Fruit fly (Drosophila melanogaster): Measurements from ENCODE around the gene CG42846.
A peak's percentile ranks its signal among the peaks of the same experiment; 100 is the strongest.

CG42846 gene

dm6 chr3L:224004-224951, 7.1 kb downstream of the CG42846 start (continued):
- no peak for TF ChIP-seq CG10366 (GFP tag; IDR thresholded peaks at IDR 0.05)
- no peak for TF ChIP-seq CG10274 (GFP tag; optimal IDR thresholded peaks at IDR 0.05)
- TF ChIP-seq CG12155 (GFP tag; optimal IDR thresholded peaks at IDR 0.05): no peak
- peak; percentile 76 for TF ChIP-seq ewg (GFP tag; optimal IDR thresholded peaks at IDR 0.05)
- peak; percentile 10 for TF ChIP-seq caup (GFP tag; optimal IDR thresholded peaks at IDR 0.05; ENCODE audit: severe bottlenecking)
- peak; percentile 57 for TF ChIP-seq Ssrp (tag; optimal IDR thresholded peaks at IDR 0.05)
- peak; percentile 1 for TF ChIP-seq CrebB (tag; optimal IDR thresholded peaks at IDR 0.05)
- TF ChIP-seq Opbp (GFP tag; IDR thresholded peaks at IDR 0.05; ENCODE audit: partially characterized antibody): peak; percentile 69
- no peak for TF ChIP-seq CG31388 (GFP tag; optimal IDR thresholded peaks at IDR 0.05)
- no peak for TF ChIP-seq Doc2 (GFP tag; IDR thresholded peaks at IDR 0.05)
- no peak for TF ChIP-seq crc (GFP tag; optimal IDR thresholded peaks at IDR 0.05)
- TF ChIP-seq Fer1 (GFP tag; optimal IDR thresholded peaks at IDR 0.05): no peak
- TF ChIP-seq CG34422 (GFP tag; IDR thresholded peaks at IDR 0.05): peak; percentile 76
- peak; percentile 97 for TF ChIP-seq phol (tag; optimal IDR thresholded peaks at IDR 0.05)
- no peak for TF ChIP-seq fd3F (GFP tag; optimal IDR thresholded peaks at IDR 0.05)
- TF ChIP-seq Gsc (GFP tag; IDR thresholded peaks at IDR 0.05): no peak
- TF ChIP-seq ranshi (GFP tag; IDR thresholded peaks at IDR 0.05): peak; percentile 63
- no peak for TF ChIP-seq dpn (GFP tag; optimal IDR thresholded peaks at IDR 0.05)
- TF ChIP-seq gro (GFP tag; optimal IDR thresholded peaks at IDR 0.05): peak; percentile 47
- no peak for TF ChIP-seq jing (GFP tag; optimal IDR thresholded peaks at IDR 0.05)
- peak; percentile 72; the same call in 1 of the 3 replicates for TF ChIP-seq CG6175 (GFP tag; IDR thresholded peaks at IDR 0.05)
- TF ChIP-seq E2f2 (GFP tag; IDR thresholded peaks at IDR 0.05): no peak; the same call in 1 of the 2 replicates
- no peak for TF ChIP-seq CG3065 (GFP tag; optimal IDR thresholded peaks at IDR 0.05)
- no peak for TF ChIP-seq CG10565 (GFP tag; optimal IDR thresholded peaks at IDR 0.05)
- no peak for TF ChIP-seq croc (GFP tag; conservative IDR thresholded peaks at IDR 0.05)
- no peak for TF ChIP-seq Spps (tag; optimal IDR thresholded peaks at IDR 0.05)
- TF ChIP-seq CG10959 (GFP tag; IDR thresholded peaks at IDR 0.05): peak; percentile 9; the same call in 1 of the 2 replicates
- TF ChIP-seq CG14667 (GFP tag; IDR thresholded peaks at IDR 0.05): no peak
- TF ChIP-seq CG42726 (GFP tag; IDR thresholded peaks at IDR 0.05; ENCODE audit: partially characterized antibody): peak; percentile 70
- TF ChIP-seq CG8924 (tag; optimal IDR thresholded peaks at IDR 0.05): peak; percentile 81
- TF ChIP-seq Med (GFP tag): peak; percentile 85
- no peak for TF ChIP-seq peb (GFP tag; IDR thresholded peaks at IDR 0.05)
- TF ChIP-seq CG4404 (GFP tag; IDR thresholded peaks at IDR 0.05): no peak
- TF ChIP-seq Pdp1 (GFP tag; optimal IDR thresholded peaks at IDR 0.05): peak in 1 of 2 experiments; percentile 18
- TF ChIP-seq CG10267 (tag; optimal IDR thresholded peaks at IDR 0.05): no peak
- no peak for TF ChIP-seq CG14860 (GFP tag; IDR thresholded peaks at IDR 0.05; ENCODE audit: partially characterized antibody)
- no peak for TF ChIP-seq CG31365 (tag; optimal IDR thresholded peaks at IDR 0.05)
- peak; percentile 20 for TF ChIP-seq CG3163 (GFP tag; optimal IDR thresholded peaks at IDR 0.05)
- no peak for TF ChIP-seq Camta (GFP tag; optimal IDR thresholded peaks at IDR 0.05)
- TF ChIP-seq Lhr (GFP tag; optimal IDR thresholded peaks at IDR 0.05): no peak
- no peak for TF ChIP-seq hbn (GFP tag; IDR thresholded peaks at IDR 0.05; ENCODE audit: partially characterized antibody)
- TF ChIP-seq CG6791 (GFP tag; IDR thresholded peaks at IDR 0.05; ENCODE audit: partially characterized antibody): peak; percentile 54; the same call in 2 of the 3 replicates
- peak; percentile 8 for TF ChIP-seq jumu (GFP tag; optimal IDR thresholded peaks at IDR 0.05)
- TF ChIP-seq CG2678 (tag; optimal IDR thresholded peaks at IDR 0.05): no peak
- TF ChIP-seq CG2199 (GFP tag; IDR thresholded peaks at IDR 0.05): peak; percentile 74; the same call in 1 of the 3 replicates
- no peak for TF ChIP-seq ttk (GFP tag; IDR thresholded peaks at IDR 0.05)
- TF ChIP-seq otp (GFP tag; IDR thresholded peaks at IDR 0.05): peak; percentile 10; the same call in 1 of the 3 replicates
- TF ChIP-seq Rfx (GFP tag; IDR thresholded peaks at IDR 0.05): peak; percentile 41

Data from whole organism, embryonic.